Worm (Caenorhabditis elegans) whole organism, young adult: ENCODE data around the gene fan-1.

Experiments
- F22D6.2 ChIP-seq: sonication (generic microtip); optimal IDR thresholded peaks from 2 replicates; lab custom pipeline; 2016; ENCODE audit warnings: mild to moderate bottlenecking, missing genetic modification characterization, missing compliant biosample characterization
- F33H1.4 ChIP-seq: fragments of 200-800 bp; sonication (Bioruptor generic); IDR thresholded peaks from 2 replicates; pipeline ENCODE4 v1.3.6; 2022; ENCODE audit warnings: missing genetic modification reagents, missing genetic modification characterization, missing compliant biosample characterization
- F49E8.2 ChIP-seq: sonication (generic microtip); optimal IDR thresholded peaks from 3 replicates; lab custom pipeline; 2017; ENCODE audit warnings: missing genetic modification characterization, mild to moderate bottlenecking, missing compliant biosample characterization, antibody characterized with exemption, moderate library complexity; ENCODE audit not compliant: insufficient read depth
- F57A8.1 ChIP-seq: fragments of 200-800 bp; sonication (Bioruptor generic); optimal IDR thresholded peaks from 2 replicates; lab custom pipeline; 2018; ENCODE audit warnings: mild to moderate bottlenecking, missing genetic modification characterization, moderate library complexity, missing compliant biosample characterization
- K11D2.4 ChIP-seq: fragments of 200-800 bp; sonication (Bioruptor generic); IDR thresholded peaks from 2 replicates; pipeline ENCODE4 v1.3.6; 2022; ENCODE audit warnings: missing genetic modification reagents, missing genetic modification characterization, missing compliant biosample characterization
- T07F8.4 ChIP-seq: sonication (generic microtip); optimal IDR thresholded peaks from 2 replicates; lab custom pipeline; 2016; ENCODE audit warnings: mild to moderate bottlenecking, missing genetic modification characterization, moderate library complexity, missing compliant biosample characterization
- Y53G8AR.9 ChIP-seq: fragments of 200-800 bp; sonication (Bioruptor generic); conservative IDR thresholded peaks from 2 replicates; pipeline ENCODE4 v1.3.6; 2022; ENCODE audit warnings: missing genetic modification reagents, missing genetic modification characterization, missing compliant biosample characterization
- atf-7 ChIP-seq: sonication (generic microtip); optimal IDR thresholded peaks from 2 replicates; lab custom pipeline; 2017; ENCODE audit warnings: mild to moderate bottlenecking, missing genetic modification characterization, missing compliant biosample characterization
- athp-1 ChIP-seq: sonication (generic microtip); optimal IDR thresholded peaks from 2 replicates; lab custom pipeline; 2017; ENCODE audit warnings: mild to moderate bottlenecking, missing genetic modification characterization, missing compliant biosample characterization
- attf-6 ChIP-seq: fragments of 200-800 bp; sonication (Bioruptor generic); IDR thresholded peaks from 2 replicates; pipeline ENCODE4 v1.3.6; 2022; ENCODE audit warnings: missing genetic modification reagents, missing genetic modification characterization, missing compliant biosample characterization
- ccch-3 ChIP-seq: fragments of 200-800 bp; sonication (Bioruptor generic); optimal IDR thresholded peaks from 2 replicates; lab custom pipeline; 2018; ENCODE audit warnings: mild to moderate bottlenecking, missing genetic modification characterization, missing compliant biosample characterization
- ceh-27 ChIP-seq: fragments of 200-800 bp; sonication (Bioruptor generic); optimal IDR thresholded peaks from 2 replicates; lab custom pipeline; 2018; ENCODE audit warnings: mild to moderate bottlenecking, missing genetic modification characterization, moderate library complexity, missing compliant biosample characterization
- ceh-58 ChIP-seq: fragments of 200-800 bp; sonication (Bioruptor generic); IDR thresholded peaks from 2 replicates; pipeline ENCODE4 v1.3.6; 2022; ENCODE audit warnings: missing genetic modification characterization, missing compliant biosample characterization
- chd-7 ChIP-seq: sonication (generic microtip); optimal IDR thresholded peaks from 2 replicates; lab custom pipeline; 2016; ENCODE audit warnings: mild to moderate bottlenecking, missing genetic modification characterization, moderate library complexity, missing compliant biosample characterization
- egrh-3 ChIP-seq: fragments of 200-800 bp; sonication (Bioruptor generic); IDR thresholded peaks from 2 replicates; pipeline ENCODE4 v1.3.6; 2022; ENCODE audit warnings: missing genetic modification reagents, missing genetic modification characterization, missing compliant biosample characterization
- ets-4 ChIP-seq: fragments of 200-800 bp; sonication (Bioruptor generic); optimal IDR thresholded peaks from 2 replicates; lab custom pipeline; 2018; ENCODE audit warnings: mild to moderate bottlenecking, missing genetic modification characterization, missing compliant biosample characterization
- fkh-3 ChIP-seq: sonication (generic microtip); optimal IDR thresholded peaks from 2 replicates; lab custom pipeline; 2016; ENCODE audit warnings: mild to moderate bottlenecking, missing genetic modification characterization, missing compliant biosample characterization
- gei-17 ChIP-seq: fragments of 200-800 bp; sonication (Bioruptor generic); optimal IDR thresholded peaks from 2 replicates; lab custom pipeline; 2018; ENCODE audit warnings: mild to moderate bottlenecking, missing genetic modification characterization, missing compliant biosample characterization
- hmg-1.2 ChIP-seq: fragments of 200-800 bp; sonication (Bioruptor generic); IDR thresholded peaks from 2 replicates; pipeline ENCODE4 v1.3.6; 2022; ENCODE audit warnings: missing genetic modification reagents, missing genetic modification characterization, missing compliant biosample characterization
- hmg-20 ChIP-seq: fragments of 200-800 bp; sonication (Bioruptor generic); IDR thresholded peaks from 2 replicates; pipeline ENCODE4 v1.3.6; 2022; ENCODE audit warnings: missing genetic modification reagents, missing genetic modification characterization, missing compliant biosample characterization
- hsf-1 ChIP-seq: fragments of 200-800 bp; sonication (Bioruptor generic); IDR thresholded peaks from 2 replicates; pipeline ENCODE4 v1.3.6; 2022; ENCODE audit warnings: missing genetic modification reagents, missing genetic modification characterization, missing compliant biosample characterization
- madf-3 ChIP-seq: fragments of 200-800 bp; sonication (Bioruptor generic); IDR thresholded peaks from 2 replicates; pipeline ENCODE4 v1.3.6; 2022; ENCODE audit warnings: missing genetic modification reagents, missing genetic modification characterization, missing compliant biosample characterization
- nfyb-1 ChIP-seq: fragments of 200-800 bp; sonication (Bioruptor generic); IDR thresholded peaks from 2 replicates; pipeline ENCODE4 v1.3.6; 2022; ENCODE audit warnings: missing genetic modification reagents, missing genetic modification characterization, missing compliant biosample characterization
- nhr-120 ChIP-seq: fragments of 200-800 bp; sonication (Bioruptor generic); IDR thresholded peaks from 2 replicates; pipeline ENCODE4 v1.3.6; 2022; ENCODE audit warnings: missing genetic modification characterization, missing compliant biosample characterization
- nhr-179 ChIP-seq: sonication (generic microtip); optimal IDR thresholded peaks from 2 replicates; lab custom pipeline; 2016; ENCODE audit warnings: mild to moderate bottlenecking, missing genetic modification characterization, missing compliant biosample characterization
- rec-8 ChIP-seq, 2 experiments: sonication (generic microtip); optimal IDR thresholded peaks; 2 replicates each; lab custom pipeline; 2016; ENCODE audit warnings: mild to moderate bottlenecking in 2 of 2, missing genetic modification characterization in 2 of 2, missing genetic modification reagents in 2 of 2, missing genotype in 2 of 2, missing biosample characterization in 1 of 2, missing compliant biosample characterization in 1 of 2, moderate library complexity in 1 of 2
- rpc-1 ChIP-seq, 2 experiments: fragments of 150-350 bp in 1 of 2; sonication (generic microtip) in 1 of 2; optimal IDR thresholded peaks; 2 replicates each; lab custom pipeline; 2014 to 2018; ENCODE audit warnings: missing biosample characterization in 1 of 2, missing genetic modification characterization in 1 of 2, missing genetic modification reagents in 1 of 2, missing genotype in 1 of 2
- sea-2 ChIP-seq: fragments of 200-800 bp; sonication (Bioruptor generic); IDR thresholded peaks from 2 replicates; pipeline ENCODE4 v1.3.6; 2022; ENCODE audit warnings: missing genetic modification characterization, missing compliant biosample characterization
- somi-1 ChIP-seq: fragments of 200-800 bp; sonication (Bioruptor generic); optimal IDR thresholded peaks from 2 replicates; lab custom pipeline; 2018; ENCODE audit warnings: mild to moderate bottlenecking, missing genetic modification characterization, missing compliant biosample characterization
- tbp1 ChIP-seq: fragments of 200-800 bp; sonication (Bioruptor generic); optimal IDR thresholded peaks from 2 replicates; lab custom pipeline; 2018; ENCODE audit warnings: mild to moderate bottlenecking, missing genetic modification characterization, missing compliant biosample characterization
- tlf-1 ChIP-seq: fragments of 200-800 bp; sonication (Bioruptor generic); optimal IDR thresholded peaks from 2 replicates; lab custom pipeline; 2018; ENCODE audit warnings: mild to moderate bottlenecking, missing genetic modification characterization, missing compliant biosample characterization
- unc-62 ChIP-seq: fragments of 150-350 bp; optimal IDR thresholded peaks from 2 replicates; lab custom pipeline; 2014; ENCODE audit warnings: missing biosample characterization, missing genetic modification reagents, missing genetic modification characterization
- xnd-1 ChIP-seq: sonication (generic microtip); optimal IDR thresholded peaks from 2 replicates; lab custom pipeline; 2016; ENCODE audit warnings: missing genotype, missing genetic modification reagents, missing genetic modification characterization, missing compliant biosample characterization
- ztf-22 ChIP-seq: fragments of 200-800 bp; sonication (Bioruptor generic); optimal IDR thresholded peaks from 2 replicates; lab custom pipeline; 2018; ENCODE audit warnings: mild to moderate bottlenecking, missing genetic modification characterization, moderate library complexity, missing compliant biosample characterization
- ztf-28 ChIP-seq: fragments of 200-800 bp; sonication (Bioruptor generic); IDR thresholded peaks from 2 replicates; pipeline ENCODE4 v1.3.6; 2022; ENCODE audit warnings: missing genetic modification reagents, missing genetic modification characterization, missing compliant biosample characterization

The fan-1 gene

DNA sequence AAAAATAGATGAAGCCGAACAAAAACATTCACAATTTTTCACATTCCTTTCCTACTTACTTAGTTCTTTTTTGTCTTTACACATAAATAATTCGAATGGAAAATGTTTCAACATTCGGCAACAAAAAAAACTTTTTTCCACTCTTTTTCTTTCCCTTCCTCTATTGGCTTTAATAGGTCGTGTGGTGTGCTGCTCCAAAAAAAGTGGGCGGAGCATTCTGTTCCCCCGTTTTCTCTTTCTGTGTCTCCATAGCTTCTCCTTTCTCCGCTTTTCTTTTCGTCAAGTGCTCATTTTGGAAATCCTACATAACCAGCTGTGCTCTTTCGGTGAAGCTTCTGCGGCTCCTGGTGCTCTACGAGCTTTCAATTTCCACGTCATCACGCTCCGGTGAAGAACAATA is 7.1 kb upstream of the fan-1 start, which contains the start of gene C01G5.25:
Gene C01G5.25 (plus strand): TSS at position 250 of the 400 bp plus-strand sequence.
- TF ChIP-seq madf-3 (GFP tag; lab: Robert Waterston, UW) (no peak), F49E8.2 (tag; lab: Kevin White, UChicago) (no peak), nhr-120 (GFP tag; lab: Robert Waterston, UW) (no peak), ccch-3 (no peak), somi-1 (GFP tag; lab: Kevin White, UChicago) (no peak), gei-17 (GFP tag; lab: Kevin White, UChicago) (no peak), ztf-28 (GFP tag; lab: Robert Waterston, UW) (no peak), Y53G8AR.9 (GFP tag; lab: Robert Waterston, UW) (no peak), ceh-27 (no peak), hmg-1.2 (no peak), nfyb-1 (GFP tag; lab: Robert Waterston, UW) (no peak), hsf-1 (GFP tag; lab: Robert Waterston, UW) (no peak), T07F8.4 (no peak), sea-2 (GFP tag; lab: Robert Waterston, UW) (no peak), egrh-3 (GFP tag; lab: Robert Waterston, UW) (no peak), hmg-20 (GFP tag; lab: Robert Waterston, UW) (no peak), atf-7 (tag; lab: Kevin White, UChicago) (no peak), rec-8 (tag; optimal IDR thresholded peaks at IDR 0.05; lab: Kevin White, UChicago) (no peak)

- TF ChIP-seq xnd-1 (tag; lab: Kevin White, UChicago) (no peak), ztf-22 (no peak), F22D6.2 (no peak), attf-6 (GFP tag; lab: Robert Waterston, UW) (no peak), unc-62 (GFP tag; lab: Kevin White, UChicago) (no peak), F33H1.4 (GFP tag; lab: Robert Waterston, UW) (no peak), K11D2.4 (GFP tag; lab: Robert Waterston, UW) (no peak), rpc-1 (optimal IDR thresholded peaks at IDR 0.05; lab: Kevin White, UChicago) (no peak), rpc-1 (tag; optimal IDR thresholded peaks at IDR 0.05; lab: Kevin White, UChicago) (no peak), chd-7 (tag; lab: Kevin White, UChicago) (no peak), athp-1 (tag; lab: Kevin White, UChicago) (no peak), tlf-1 (GFP tag; lab: Kevin White, UChicago) (no peak)
Observed at ce11 chrIV:6542962-6543361, 5.5 kb upstream of the fan-1 start.

- TF ChIP-seq ets-4 (GFP tag; lab: Kevin White, UChicago) (no peak), nhr-179 (no peak), F57A8.1 (no peak), ceh-58 (GFP tag; lab: Robert Waterston, UW) (no peak), rpc-1 (optimal IDR thresholded peaks at IDR 0.05; lab: Kevin White, UChicago) (no peak), rpc-1 (tag; optimal IDR thresholded peaks at IDR 0.05; lab: Kevin White, UChicago) (no peak), fkh-3 (tag; lab: Kevin White, UChicago) (no peak), chd-7 (tag; lab: Kevin White, UChicago) (no peak), tbp1 (GFP tag; lab: Kevin White, UChicago) (no peak)
- TF ChIP-seq, all 124 proteins: peak for 0
Observed at ce11 chrIV:6547397-6547796, 1.1 kb upstream of the fan-1 start.
